Fruit fly (Drosophila melanogaster): ENCODE measurements around the gene CG31668.

CG31668 gene

dm6 chr2L:2196590-2197474 lies 9.1 kb downstream of the CG31668 start (continued):
- no peak for TF ChIP-seq ssp (GFP tag; IDR thresholded peaks at IDR 0.05)
- peak; percentile 91 for TF ChIP-seq D (optimal IDR thresholded peaks at IDR 0.05)
- TF ChIP-seq D (GFP tag; optimal IDR thresholded peaks at IDR 0.05): peak; percentile 16
- TF ChIP-seq zfh1 (GFP tag; IDR thresholded peaks at IDR 0.05): no peak
- TF ChIP-seq wek (GFP tag; optimal IDR thresholded peaks at IDR 0.05): peak; percentile 46
- TF ChIP-seq jumu (GFP tag; optimal IDR thresholded peaks at IDR 0.05): no peak
- no peak for TF ChIP-seq Awh (GFP tag; IDR thresholded peaks at IDR 0.05)
- peak; percentile 98 for TF ChIP-seq CG34376 (GFP tag; optimal IDR thresholded peaks at IDR 0.05)
- no peak for TF ChIP-seq fd102C (GFP tag; optimal IDR thresholded peaks at IDR 0.05)
- no peak for TF ChIP-seq CG3726 (GFP tag; IDR thresholded peaks at IDR 0.05)
- peak; percentile 86 for TF ChIP-seq sens (GFP tag)
- TF ChIP-seq kah (GFP tag; optimal IDR thresholded peaks at IDR 0.05): peak; percentile 69
- no peak for TF ChIP-seq knrl (GFP tag; IDR thresholded peaks at IDR 0.05; ENCODE audit: partially characterized antibody)
- peak; percentile 9 for TF ChIP-seq Dad (GFP tag; optimal IDR thresholded peaks at IDR 0.05)
- peak; percentile 81 for TF ChIP-seq ERR (GFP tag; optimal IDR thresholded peaks at IDR 0.05)
- no peak for TF ChIP-seq btn (GFP tag; optimal IDR thresholded peaks at IDR 0.05)
- TF ChIP-seq CG1233 (GFP tag; optimal IDR thresholded peaks at IDR 0.05): peak; percentile 29
- TF ChIP-seq CG9932 (GFP tag; IDR thresholded peaks at IDR 0.05): no peak
- TF ChIP-seq CG17385 (GFP tag; optimal IDR thresholded peaks at IDR 0.05): peak; percentile 3
- TF ChIP-seq pum (GFP tag; optimal IDR thresholded peaks at IDR 0.05): no peak
- no peak for TF ChIP-seq CG17361 (GFP tag; IDR thresholded peaks at IDR 0.05)
- no peak for TF ChIP-seq psq (GFP tag; optimal IDR thresholded peaks at IDR 0.05)
- no peak for TF ChIP-seq CG13624 (GFP tag; optimal IDR thresholded peaks at IDR 0.05)
- peak; percentile 48 for TF ChIP-seq CG12071 (GFP tag; optimal IDR thresholded peaks at IDR 0.05)
- peak; percentile 38 for TF ChIP-seq Sox100B (GFP tag; optimal IDR thresholded peaks at IDR 0.05)
- no peak for TF ChIP-seq ems (GFP tag; optimal IDR thresholded peaks at IDR 0.05)
- TF ChIP-seq CG10366 (GFP tag; IDR thresholded peaks at IDR 0.05): no peak
- no peak for TF ChIP-seq CG14965 (GFP tag; optimal IDR thresholded peaks at IDR 0.05; ENCODE audit: borderline replicate concordance)
- peak; percentile 57 for TF ChIP-seq scrt (GFP tag; optimal IDR thresholded peaks at IDR 0.05)
- peak in 1 of 2 experiments; percentile 100 for TF ChIP-seq Hr78 (GFP tag; optimal IDR thresholded peaks at IDR 0.05)
- no peak for TF ChIP-seq Gsc (GFP tag; IDR thresholded peaks at IDR 0.05)
- no peak for TF ChIP-seq GATAe (GFP tag; conservative IDR thresholded peaks at IDR 0.05)
- no peak for TF ChIP-seq CG7963 (GFP tag; IDR thresholded peaks at IDR 0.05; ENCODE audit: partially characterized antibody)
- TF ChIP-seq bowl (GFP tag; IDR thresholded peaks at IDR 0.05): no peak
- no peak for TF ChIP-seq CG2889 (GFP tag; IDR thresholded peaks at IDR 0.05)
- no peak for TF ChIP-seq peb (GFP tag; IDR thresholded peaks at IDR 0.05)
- no peak for TF ChIP-seq E2f2 (GFP tag; IDR thresholded peaks at IDR 0.05)
- no peak for TF ChIP-seq CG17802 (tag; optimal IDR thresholded peaks at IDR 0.05)
- TF ChIP-seq CG14050 (GFP tag; IDR thresholded peaks at IDR 0.05): no peak
- TF ChIP-seq CG13894 (tag; optimal IDR thresholded peaks at IDR 0.05): peak; percentile 93
- peak; percentile 35 for TF ChIP-seq CG1529 (GFP tag; optimal IDR thresholded peaks at IDR 0.05)
- TF ChIP-seq NC2β (GFP tag; optimal IDR thresholded peaks at IDR 0.05): no peak
- TF ChIP-seq eyg (GFP tag; optimal IDR thresholded peaks at IDR 0.05): no peak
- TF ChIP-seq CG14441 (GFP tag; IDR thresholded peaks at IDR 0.05): no peak
- peak; percentile 100 for TF ChIP-seq CG3838 (GFP tag; optimal IDR thresholded peaks at IDR 0.05)
- TF ChIP-seq Poxn (GFP tag; IDR thresholded peaks at IDR 0.05): no peak
- no peak for TF ChIP-seq bab2 (GFP tag; optimal IDR thresholded peaks at IDR 0.05)
- TF ChIP-seq twi (tag; optimal IDR thresholded peaks at IDR 0.05): peak; percentile 99
- TF ChIP-seq Myb (GFP tag; optimal IDR thresholded peaks at IDR 0.05): peak; percentile 32
- no peak for TF ChIP-seq Taf1 (GFP tag; IDR thresholded peaks at IDR 0.05)
- peak; percentile 98 for TF ChIP-seq cg (GFP tag; optimal IDR thresholded peaks at IDR 0.05)
